Worm (Caenorhabditis elegans) whole organism, young adult: ENCODE measurements around the gene npr-22.

Experiments used
- F23B12.7 ChIP-seq: sonication (generic microtip); optimal IDR thresholded peaks from 2 replicates; lab custom pipeline; 2017; ENCODE audit warnings: missing genetic modification characterization, mild to moderate bottlenecking, missing compliant biosample characterization, antibody characterized with exemption, moderate library complexity; ENCODE audit not compliant: insufficient read depth
- F57C9.4 ChIP-seq: sonication (generic microtip); optimal IDR thresholded peaks from 2 replicates; lab custom pipeline; 2017; ENCODE audit warnings: mild to moderate bottlenecking, missing genetic modification characterization, missing compliant biosample characterization
- ama-1 ChIP-seq, 3 experiments: fragments of 150-350 bp in 1 of 3; sonication (generic microtip) in 2 of 3; optimal IDR thresholded peaks; 2 replicates each; lab custom pipeline; 2014 to 2018; ENCODE audit warnings: missing biosample characterization in 2 of 3, missing genetic modification characterization in 2 of 3, missing genetic modification reagents in 2 of 3
- attf-3 ChIP-seq: fragments of 200-800 bp; sonication (Bioruptor generic); conservative IDR thresholded peaks from 2 replicates; pipeline ENCODE4 v1.3.6; 2022; ENCODE audit warnings: missing genetic modification reagents, missing genetic modification characterization, missing compliant biosample characterization
- ccch-3 ChIP-seq: fragments of 200-800 bp; sonication (Bioruptor generic); optimal IDR thresholded peaks from 2 replicates; lab custom pipeline; 2018; ENCODE audit warnings: mild to moderate bottlenecking, missing genetic modification characterization, missing compliant biosample characterization
- dox-1 ChIP-seq: fragments of 200-800 bp; sonication (Bioruptor generic); IDR thresholded peaks from 2 replicates; pipeline ENCODE4 v1.3.6; 2022; ENCODE audit warnings: missing genetic modification reagents, missing genetic modification characterization, missing compliant biosample characterization
- efl-1 ChIP-seq: fragments of 150-350 bp; optimal IDR thresholded peaks from 2 replicates; lab custom pipeline; 2014; ENCODE audit warnings: missing biosample characterization, missing genetic modification reagents, missing genetic modification characterization
- hmg-20 ChIP-seq: fragments of 200-800 bp; sonication (Bioruptor generic); IDR thresholded peaks from 2 replicates; pipeline ENCODE4 v1.3.6; 2022; ENCODE audit warnings: missing genetic modification reagents, missing genetic modification characterization, missing compliant biosample characterization
- lag-1 ChIP-seq: fragments of 200-800 bp; sonication (Bioruptor generic); IDR thresholded peaks from 2 replicates; pipeline ENCODE4 v1.3.6; 2022; ENCODE audit warnings: missing genetic modification reagents, missing genetic modification characterization, missing compliant biosample characterization
- rcor-1 ChIP-seq: fragments of 200-800 bp; sonication (Bioruptor generic); IDR thresholded peaks from 2 replicates; pipeline ENCODE4 v1.3.6; 2022; ENCODE audit warnings: missing genetic modification reagents, missing genetic modification characterization, missing compliant biosample characterization
- unc-62 ChIP-seq: fragments of 150-350 bp; optimal IDR thresholded peaks from 2 replicates; lab custom pipeline; 2014; ENCODE audit warnings: missing biosample characterization, missing genetic modification reagents, missing genetic modification characterization
- zim-3 ChIP-seq: sonication (generic microtip); optimal IDR thresholded peaks from 2 replicates; lab custom pipeline; 2017; ENCODE audit warnings: mild to moderate bottlenecking, missing genetic modification characterization, moderate library complexity, missing compliant biosample characterization

DNA sequence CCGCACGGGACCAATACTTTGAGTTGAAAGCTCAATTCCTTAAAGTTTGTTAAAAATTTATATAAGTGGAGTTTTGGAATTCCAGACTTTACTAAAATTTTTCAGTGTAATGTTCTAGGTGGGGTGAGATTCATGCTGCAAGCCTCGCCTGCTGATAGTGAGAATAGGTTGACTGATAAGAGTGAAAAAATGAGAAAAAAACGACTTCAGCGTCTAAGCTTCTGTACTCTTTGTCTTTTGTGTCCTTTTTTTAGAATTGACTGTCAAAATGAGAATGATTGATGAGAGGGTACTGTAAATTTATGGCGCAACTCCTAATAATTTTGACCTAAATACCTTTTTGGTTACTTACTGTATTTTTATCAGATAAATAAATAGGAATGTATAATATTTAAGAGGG, 25.0 kb upstream of the npr-22 start:
- no peak for TF ChIP-seq ama-1 (optimal IDR thresholded peaks at IDR 0.05; lab: Kevin White, UChicago)
- no peak for TF ChIP-seq ama-1 (GFP tag; optimal IDR thresholded peaks at IDR 0.05; lab: Kevin White, UChicago)
- TF ChIP-seq rcor-1 (GFP tag; lab: Robert Waterston, UW): no peak
- no peak for TF ChIP-seq unc-62 (GFP tag; lab: Kevin White, UChicago)
- TF ChIP-seq ccch-3 (GFP tag; lab: Kevin White, UChicago): no peak
- TF ChIP-seq attf-3 (GFP tag; lab: Robert Waterston, UW): no peak
- TF ChIP-seq efl-1 (GFP tag; lab: Kevin White, UChicago): no peak
- TF ChIP-seq F57C9.4 (tag; lab: Kevin White, UChicago): no peak
- TF ChIP-seq zim-3 (tag; lab: Kevin White, UChicago): no peak
- no peak for TF ChIP-seq dox-1
- TF ChIP-seq hmg-20 (GFP tag; lab: Robert Waterston, UW): no peak
- TF ChIP-seq F23B12.7 (tag; lab: Kevin White, UChicago): no peak
- TF ChIP-seq lag-1 (GFP tag; lab: Robert Waterston, UW): no peak
